Worm (Caenorhabditis elegans) whole organism, L2 larva: ENCODE measurements around the gene fbxc-24.
A peak's percentile ranks its signal among the peaks of the same experiment; 100 is the strongest.

ENCODE experiments used
- C34F6.9 ChIP-seq: fragments of 150-350 bp; optimal IDR thresholded peaks from 2 replicates; lab custom pipeline; 2014; ENCODE audit warnings: missing biosample characterization, missing genetic modification characterization
- R02D3.7 ChIP-seq: fragments of 150-350 bp; optimal IDR thresholded peaks from 2 replicates; lab custom pipeline; 2014; ENCODE audit warnings: missing biosample characterization, missing genetic modification characterization
- Y55F3AM.14 ChIP-seq: fragments of 200-800 bp; sonication (Bioruptor generic); optimal IDR thresholded peaks from 2 replicates; lab custom pipeline; 2018; ENCODE audit warnings: mild to moderate bottlenecking, missing genetic modification characterization, missing compliant biosample characterization
- ZK546.5 ChIP-seq: sonication (generic microtip); optimal IDR thresholded peaks from 2 replicates; lab custom pipeline; 2017; ENCODE audit warnings: missing biosample characterization, missing genetic modification characterization
- alr-1 ChIP-seq: fragments of 150-350 bp; optimal IDR thresholded peaks from 2 replicates; lab custom pipeline; 2014; ENCODE audit warnings: missing biosample characterization, missing genetic modification characterization
- aly-2 ChIP-seq: fragments of 150-350 bp; optimal IDR thresholded peaks from 2 replicates; lab custom pipeline; 2014; ENCODE audit warnings: missing biosample characterization, missing genetic modification characterization
- ama-1 ChIP-seq: fragments of 150-350 bp; optimal IDR thresholded peaks from 2 replicates; lab custom pipeline; 2018; ENCODE audit warnings: inconsistent platforms
- blmp-1 ChIP-seq: sonication (generic microtip); optimal IDR thresholded peaks from 2 replicates; lab custom pipeline; 2017; ENCODE audit warnings: missing genetic modification characterization, mild to moderate bottlenecking, missing compliant biosample characterization, antibody characterized with exemption, moderate library complexity; ENCODE audit not compliant: insufficient read depth
- ceh-16 ChIP-seq: fragments of 150-350 bp; optimal IDR thresholded peaks from 2 replicates; lab custom pipeline; 2014; ENCODE audit warnings: missing biosample characterization, missing genetic modification characterization
- ceh-82 ChIP-seq: fragments of 150-350 bp; optimal IDR thresholded peaks from 2 replicates; lab custom pipeline; 2014; ENCODE audit warnings: missing biosample characterization, missing genetic modification characterization
- crh-2 ChIP-seq: sonication (generic microtip); optimal IDR thresholded peaks from 2 replicates; lab custom pipeline; 2017; ENCODE audit warnings: missing biosample characterization, missing genetic modification characterization
- dmd-4 ChIP-seq: sonication (generic microtip); optimal IDR thresholded peaks from 2 replicates; lab custom pipeline; 2017; ENCODE audit warnings: missing biosample characterization, missing genetic modification characterization
- egl-27 ChIP-seq: sonication (generic microtip); optimal IDR thresholded peaks from 3 replicates; lab custom pipeline; 2017; ENCODE audit warnings: missing biosample characterization, missing genetic modification reagents, missing genetic modification characterization
- elt-1 ChIP-seq: fragments of 150-350 bp; optimal IDR thresholded peaks from 2 replicates; lab custom pipeline; 2014; ENCODE audit warnings: missing biosample characterization, missing genetic modification characterization
- elt-3 ChIP-seq: sonication (generic microtip); optimal IDR thresholded peaks from 2 replicates; lab custom pipeline; 2017; ENCODE audit warnings: missing biosample characterization, missing genetic modification characterization
- fos-1 ChIP-seq: fragments of 150-350 bp; optimal IDR thresholded peaks from 2 replicates; lab custom pipeline; 2014; ENCODE audit warnings: missing biosample characterization, missing genetic modification characterization
- gmeb-1 ChIP-seq: fragments of 150-350 bp; optimal IDR thresholded peaks from 2 replicates; lab custom pipeline; 2014; ENCODE audit warnings: missing biosample characterization, missing genetic modification characterization
- lin-13 ChIP-seq: fragments of 150-350 bp; optimal IDR thresholded peaks from 2 replicates; lab custom pipeline; 2014; ENCODE audit warnings: missing biosample characterization, missing genetic modification reagents, missing genetic modification characterization
- lin-39 ChIP-seq: fragments of 150-350 bp; optimal IDR thresholded peaks from 2 replicates; lab custom pipeline; 2014; ENCODE audit warnings: missing biosample characterization, missing genetic modification reagents, missing genetic modification characterization
- lsy-2 ChIP-seq, 2 experiments: fragments of 150-350 bp in 1 of 2; sonication (generic microtip) in 1 of 2; optimal IDR thresholded peaks; 2 replicates each; lab custom pipeline; 2014 to 2017; ENCODE audit warnings: missing biosample characterization in 2 of 2, missing genetic modification characterization in 2 of 2
- mab-5 ChIP-seq: fragments of 150-350 bp; optimal IDR thresholded peaks from 2 replicates; lab custom pipeline; 2014; ENCODE audit warnings: missing biosample characterization, missing genetic modification characterization
- mbf-1 ChIP-seq: sonication (generic microtip); optimal IDR thresholded peaks from 2 replicates; lab custom pipeline; 2017; ENCODE audit warnings: missing biosample characterization, missing genetic modification characterization
- mdl-1 ChIP-seq, 2 experiments: fragments of 150-350 bp in 1 of 2; sonication (generic microtip) in 1 of 2; optimal IDR thresholded peaks; 2 replicates each; lab custom pipeline; 2017; ENCODE audit warnings: missing biosample characterization in 2 of 2, missing genetic modification characterization in 2 of 2
- nhr-10 ChIP-seq: sonication (generic microtip); optimal IDR thresholded peaks from 2 replicates; lab custom pipeline; 2017; ENCODE audit warnings: missing biosample characterization, missing genetic modification characterization
- nhr-11 ChIP-seq: fragments of 150-350 bp; optimal IDR thresholded peaks from 2 replicates; lab custom pipeline; 2014; ENCODE audit warnings: missing biosample characterization, missing genetic modification characterization
- nhr-12 ChIP-seq: fragments of 150-350 bp; optimal IDR thresholded peaks from 2 replicates; lab custom pipeline; 2014; ENCODE audit warnings: missing biosample characterization, missing genetic modification characterization
- nhr-129 ChIP-seq: fragments of 150-350 bp; optimal IDR thresholded peaks from 2 replicates; lab custom pipeline; 2014; ENCODE audit warnings: missing biosample characterization, missing genetic modification characterization
- nhr-23 ChIP-seq: fragments of 150-350 bp; optimal IDR thresholded peaks from 2 replicates; lab custom pipeline; 2014; ENCODE audit warnings: missing biosample characterization, missing genetic modification reagents, missing genetic modification characterization
- nhr-237 ChIP-seq: fragments of 150-350 bp; optimal IDR thresholded peaks from 2 replicates; lab custom pipeline; 2014; ENCODE audit warnings: missing biosample characterization, missing genetic modification characterization
- nhr-25 ChIP-seq: fragments of 150-350 bp; sonication (generic microtip); optimal IDR thresholded peaks from 3 replicates; lab custom pipeline; 2014; ENCODE audit warnings: missing biosample characterization, missing genetic modification characterization
- nhr-6 ChIP-seq: fragments of 150-350 bp; optimal IDR thresholded peaks from 2 replicates; lab custom pipeline; 2014; ENCODE audit warnings: missing biosample characterization, missing genetic modification characterization
- nhr-77 ChIP-seq: fragments of 150-350 bp; optimal IDR thresholded peaks from 2 replicates; lab custom pipeline; 2014; ENCODE audit warnings: missing biosample characterization, missing genetic modification characterization
- peb-1 ChIP-seq: fragments of 150-350 bp; optimal IDR thresholded peaks from 2 replicates; lab custom pipeline; 2014; ENCODE audit warnings: missing biosample characterization, missing genetic modification characterization
- sem-4 ChIP-seq: fragments of 150-350 bp; optimal IDR thresholded peaks from 2 replicates; lab custom pipeline; 2014; ENCODE audit warnings: missing biosample characterization, missing genetic modification reagents, missing genetic modification characterization
- skn-1 ChIP-seq: sonication (generic microtip); optimal IDR thresholded peaks from 2 replicates; lab custom pipeline; 2017; ENCODE audit warnings: missing biosample characterization, missing genetic modification characterization
- sma-3 ChIP-seq: sonication (generic microtip); optimal IDR thresholded peaks from 2 replicates; lab custom pipeline; 2016; ENCODE audit warnings: missing genetic modification reagents, missing genetic modification characterization, missing compliant biosample characterization
- sma-9 ChIP-seq, 2 experiments: fragments of 150-350 bp in 1 of 2; sonication (generic microtip) in 1 of 2; optimal IDR thresholded peaks; 2 replicates each; lab custom pipeline; 2014 to 2016; ENCODE audit warnings: missing genetic modification characterization in 2 of 2, mild to moderate bottlenecking in 1 of 2, missing biosample characterization in 1 of 2, missing compliant biosample characterization in 1 of 2, missing genetic modification reagents in 1 of 2, moderate library complexity in 1 of 2
- unc-39 ChIP-seq: fragments of 150-350 bp; optimal IDR thresholded peaks from 2 replicates; lab custom pipeline; 2014; ENCODE audit warnings: missing biosample characterization, missing genetic modification characterization
- unc-55 ChIP-seq: fragments of 150-350 bp; sonication (generic microtip); optimal IDR thresholded peaks from 3 replicates; lab custom pipeline; 2014; ENCODE audit warnings: missing biosample characterization, missing genetic modification reagents, missing genetic modification characterization
- unc-62 ChIP-seq: fragments of 150-350 bp; optimal IDR thresholded peaks from 2 replicates; lab custom pipeline; 2014; ENCODE audit warnings: missing biosample characterization, missing genetic modification reagents, missing genetic modification characterization
- zag-1 ChIP-seq: fragments of 150-350 bp; optimal IDR thresholded peaks from 2 replicates; lab custom pipeline; 2014; ENCODE audit warnings: missing biosample characterization, missing genetic modification characterization
- ztf-1 ChIP-seq: fragments of 200-800 bp; sonication (Bioruptor generic); conservative IDR thresholded peaks from 2 replicates; pipeline ENCODE4 v1.3.6; 2022; ENCODE audit warnings: missing genetic modification characterization, missing compliant biosample characterization
- ztf-11 ChIP-seq: sonication (generic microtip); optimal IDR thresholded peaks from 2 replicates; lab custom pipeline; 2017; ENCODE audit warnings: missing biosample characterization, missing genetic modification characterization
- ztf-4 ChIP-seq: fragments of 150-350 bp; optimal IDR thresholded peaks from 2 replicates; lab custom pipeline; 2014; ENCODE audit warnings: missing biosample characterization, missing genetic modification characterization

Gene fbxc-24

ce11 chrII:884204-884603 lies 25.2 kb downstream of the fbxc-24 start:
- peak; percentile 19 for TF ChIP-seq fos-1
- TF ChIP-seq Y55F3AM.14 (GFP tag; lab: Kevin White, UChicago), result no peak
- TF ChIP-seq C34F6.9, result no peak

DNA sequence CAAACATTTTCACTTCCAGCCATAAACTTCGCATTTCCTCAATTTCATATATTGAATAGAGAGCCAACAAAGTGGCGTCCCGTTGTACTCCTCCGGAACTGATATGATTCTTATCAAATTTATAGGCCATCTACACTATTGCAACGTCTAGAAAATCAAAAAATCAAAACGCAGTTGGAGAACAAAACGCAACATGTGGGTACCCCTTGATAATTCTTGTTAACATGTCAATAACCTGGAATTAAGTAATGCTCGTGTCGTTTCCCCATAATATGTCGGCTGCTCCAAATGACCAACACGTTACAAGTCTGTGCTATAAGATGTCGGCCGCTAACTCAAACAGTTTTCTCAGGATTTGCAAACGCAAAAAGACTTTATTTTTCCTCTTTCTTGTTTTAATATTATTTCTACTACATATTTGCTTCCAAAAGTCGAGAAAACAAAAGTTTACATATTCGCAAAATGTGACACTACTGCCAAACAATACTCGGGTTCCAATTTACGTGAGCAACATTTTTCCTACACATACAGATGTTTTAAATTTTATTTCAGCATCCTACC lies 28.7 kb downstream of the fbxc-24 start:
- TF ChIP-seq crh-2 (peak; percentile 16), sma-9 (GFP tag; optimal IDR thresholded peaks at IDR 0.05; lab: Kevin White, UChicago) (peak; percentile 38), sma-9 (tag; optimal IDR thresholded peaks at IDR 0.05; lab: Kevin White, UChicago) (no peak), lsy-2 (tag; optimal IDR thresholded peaks at IDR 0.05; lab: Kevin White, UChicago) (no peak), fos-1 (peak; percentile 29), aly-2 (tag; lab: Kevin White, UChicago) (no peak)

DNA sequence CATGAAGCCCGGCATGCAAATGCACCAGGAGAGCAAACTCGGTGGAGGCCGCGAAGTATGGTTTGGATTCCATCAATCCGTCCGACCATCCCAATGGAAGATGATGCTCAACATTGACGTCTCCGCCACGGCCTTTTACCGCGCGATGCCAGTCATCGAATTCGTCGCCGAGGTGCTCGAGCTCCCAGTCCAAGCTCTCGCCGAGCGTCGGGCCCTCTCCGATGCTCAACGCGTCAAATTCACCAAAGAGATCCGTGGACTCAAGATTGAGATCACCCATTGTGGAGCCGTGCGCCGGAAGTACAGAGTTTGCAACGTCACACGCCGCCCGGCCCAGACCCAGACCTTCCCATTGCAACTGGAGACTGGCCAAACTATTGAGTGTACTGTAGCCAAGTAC lies 33.7 kb downstream of the fbxc-24 start:
- TF ChIP-seq nhr-237 (tag; lab: Kevin White, UChicago) (no peak), Y55F3AM.14 (GFP tag; lab: Kevin White, UChicago) (no peak), unc-62 (no peak), nhr-11 (tag; lab: Kevin White, UChicago) (no peak), nhr-6 (tag; lab: Kevin White, UChicago) (no peak), lin-13 (GFP tag; lab: Kevin White, UChicago) (no peak), aly-2 (tag; lab: Kevin White, UChicago) (no peak), crh-2 (no peak), dmd-4 (tag; lab: Kevin White, UChicago) (no peak)

DNA sequence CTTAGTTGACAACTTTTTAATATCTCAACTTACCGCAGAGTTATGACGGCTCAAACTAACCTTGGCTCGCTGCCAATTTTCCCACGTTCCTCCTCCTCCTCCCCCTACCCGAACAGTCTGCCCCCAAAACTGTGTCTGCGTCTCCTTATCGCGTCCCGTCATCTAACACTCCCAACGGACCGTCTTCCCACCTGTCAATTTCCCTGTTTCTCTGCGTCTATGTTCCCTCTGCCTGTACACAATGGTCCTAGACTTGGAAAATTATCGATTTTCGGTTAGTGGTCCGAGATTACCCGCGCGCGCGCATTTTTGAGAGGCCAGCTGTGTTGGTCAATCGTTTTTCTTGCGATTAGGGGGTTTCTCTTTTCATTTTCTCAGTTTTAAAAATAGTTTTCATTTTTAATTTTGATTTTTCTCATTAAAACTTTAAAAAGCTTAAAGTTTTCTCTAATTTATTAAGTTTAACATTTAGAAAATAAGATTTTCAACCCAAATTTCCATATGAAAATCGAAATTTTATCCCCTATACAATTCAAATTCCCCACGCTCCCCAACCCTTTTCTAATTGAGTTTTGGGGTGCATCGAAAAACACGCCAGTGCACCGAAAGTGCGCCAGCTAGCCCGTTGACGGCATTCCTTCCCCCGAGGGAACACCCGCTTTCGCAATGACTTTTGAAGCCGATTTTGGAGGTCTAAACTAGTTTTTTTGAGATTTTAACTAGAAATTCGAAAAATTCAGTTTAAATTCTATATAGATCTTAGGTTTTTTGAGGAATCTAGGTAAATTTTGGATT lies 36.3 kb downstream of the fbxc-24 start, which contains the start of gene alg-2:
alg-2 (plus strand) TSS at position 220 of the 795 bp plus-strand sequence.
- TF ChIP-seq ztf-1 (GFP tag; lab: Robert Waterston, UW) (no peak), nhr-129 (tag; lab: Kevin White, UChicago) (peak; percentile 23), Y55F3AM.14 (GFP tag; lab: Kevin White, UChicago) (no peak), nhr-6 (tag; lab: Kevin White, UChicago) (no peak), ama-1 (no peak), C34F6.9 (peak; percentile 52), gmeb-1 (tag; lab: Kevin White, UChicago) (peak; percentile 31), nhr-10 (tag; lab: Kevin White, UChicago) (no peak), lin-13 (GFP tag; lab: Kevin White, UChicago) (peak; percentile 31), nhr-77 (tag; lab: Kevin White, UChicago) (no peak), lin-39 (no peak), unc-62 (no peak), nhr-23 (tag; lab: Kevin White, UChicago) (no peak), fos-1 (peak; percentile 29), mbf-1 (tag; lab: Kevin White, UChicago) (no peak), alr-1 (tag; lab: Kevin White, UChicago) (no peak), ceh-16 (tag; lab: Kevin White, UChicago) (no peak), nhr-25 (no peak), ZK546.5 (no peak), blmp-1 (no peak), elt-3 (tag; lab: Kevin White, UChicago) (no peak), crh-2 (peak; percentile 44), sem-4 (tag; lab: Kevin White, UChicago) (peak; percentile 15), mab-5 (tag; lab: Kevin White, UChicago) (peak; percentile 36), skn-1 (no peak), elt-1 (tag; lab: Kevin White, UChicago) (no peak), R02D3.7 (no peak), egl-27 (no peak), mdl-1 (tag; optimal IDR thresholded peaks at IDR 0.05; lab: Kevin White, UChicago) (no peak), sma-9 (GFP tag; optimal IDR thresholded peaks at IDR 0.05; lab: Kevin White, UChicago) (peak; percentile 6), sma-9 (tag; optimal IDR thresholded peaks at IDR 0.05; lab: Kevin White, UChicago) (no peak), nhr-12 (tag; lab: Kevin White, UChicago) (no peak), nhr-11 (tag; lab: Kevin White, UChicago) (no peak), ztf-11 (tag; lab: Kevin White, UChicago) (no peak), unc-39 (tag; lab: Kevin White, UChicago) (no peak), peb-1 (tag; lab: Kevin White, UChicago) (no peak), zag-1 (tag; lab: Kevin White, UChicago) (peak; percentile 31), lsy-2 (tag; optimal IDR thresholded peaks at IDR 0.05; lab: Kevin White, UChicago) (peak in 1 of 2 experiments; percentile 67), sma-3 (no peak), ceh-82 (no peak), unc-55 (GFP tag; lab: Kevin White, UChicago) (peak; percentile 67), dmd-4 (tag; lab: Kevin White, UChicago) (no peak), ztf-4 (tag; lab: Kevin White, UChicago) (no peak), aly-2 (tag; lab: Kevin White, UChicago) (no peak)
